Fruit fly (Drosophila melanogaster): ENCODE data around the gene RhoL.

The RhoL gene

dm6 chr3R:9550265-9551012 lies 48.1 kb upstream of the RhoL start (continued):
- TF ChIP-seq hbn (GFP tag; IDR thresholded peaks at IDR 0.05; ENCODE audit: partially characterized antibody) = no peak
- TF ChIP-seq en (GFP tag; optimal IDR thresholded peaks at IDR 0.05) = no peak
- TF ChIP-seq HLH54F (GFP tag; optimal IDR thresholded peaks at IDR 0.05) = no peak
- peak; percentile 13 for TF ChIP-seq Sox100B (GFP tag; optimal IDR thresholded peaks at IDR 0.05)
- TF ChIP-seq row (GFP tag; IDR thresholded peaks at IDR 0.05) = no peak
- no peak for TF ChIP-seq br (optimal IDR thresholded peaks at IDR 0.05)
- no peak for TF ChIP-seq CG2120 (GFP tag; optimal IDR thresholded peaks at IDR 0.05)
- TF ChIP-seq esg (GFP tag; conservative IDR thresholded peaks at IDR 0.05) = no peak
- no peak for TF ChIP-seq Neu2 (GFP tag; optimal IDR thresholded peaks at IDR 0.05; ENCODE audit: borderline replicate concordance)
- TF ChIP-seq aop (GFP tag; IDR thresholded peaks at IDR 0.05) = no peak
- TF ChIP-seq bbx (GFP tag; IDR thresholded peaks at IDR 0.05; ENCODE audit: partially characterized antibody) = no peak
- TF ChIP-seq Stat92E (GFP tag; optimal IDR thresholded peaks at IDR 0.05) = no peak
- no peak for TF ChIP-seq Scr (GFP tag; IDR thresholded peaks at IDR 0.05; ENCODE audit: partially characterized antibody)
- peak; percentile 34 to 39 for TF ChIP-seq Eip74EF (GFP tag; optimal IDR thresholded peaks at IDR 0.05)
- no peak for TF ChIP-seq CkIIα-i1 (GFP tag; IDR thresholded peaks at IDR 0.05)
- TF ChIP-seq CG11456 (GFP tag; IDR thresholded peaks at IDR 0.05) = no peak
- no peak for TF ChIP-seq h (optimal IDR thresholded peaks at IDR 0.05)
- TF ChIP-seq Mrtf (GFP tag; IDR thresholded peaks at IDR 0.05) = no peak
- no peak for TF ChIP-seq CG10274 (GFP tag; optimal IDR thresholded peaks at IDR 0.05)
- no peak for TF ChIP-seq ara (GFP tag; IDR thresholded peaks at IDR 0.05)
- peak; percentile 95 for TF ChIP-seq cg (GFP tag; optimal IDR thresholded peaks at IDR 0.05)
- no peak for TF ChIP-seq Fer2 (tag; optimal IDR thresholded peaks at IDR 0.05)
- no peak for TF ChIP-seq chm (GFP tag; IDR thresholded peaks at IDR 0.05)
- no peak for TF ChIP-seq HLH4C (GFP tag; IDR thresholded peaks at IDR 0.05; ENCODE audit: partially characterized antibody)
- no peak for TF ChIP-seq CG30403 (GFP tag; optimal IDR thresholded peaks at IDR 0.05)
- no peak for TF ChIP-seq schlank (tag; optimal IDR thresholded peaks at IDR 0.05)
- TF ChIP-seq Hey (tag; optimal IDR thresholded peaks at IDR 0.05) = no peak
- TF ChIP-seq fd96Cb (tag; optimal IDR thresholded peaks at IDR 0.05) = no peak
- no peak for TF ChIP-seq Xrp1 (GFP tag; IDR thresholded peaks at IDR 0.05)
- TF ChIP-seq Taf1 (GFP tag; IDR thresholded peaks at IDR 0.05) = no peak
- no peak for TF ChIP-seq GATAe (GFP tag; conservative IDR thresholded peaks at IDR 0.05)
- TF ChIP-seq ap (GFP tag; IDR thresholded peaks at IDR 0.05) = no peak
- TF ChIP-seq Nf-YA (GFP tag; IDR thresholded peaks at IDR 0.05) = no peak
- TF ChIP-seq E2f1 (GFP tag; IDR thresholded peaks at IDR 0.05) = no peak
- TF ChIP-seq CG30431 (GFP tag; optimal IDR thresholded peaks at IDR 0.05) = no peak
- TF ChIP-seq mirr (GFP tag; optimal IDR thresholded peaks at IDR 0.05) = peak; percentile 1
- TF ChIP-seq lbe (GFP tag; optimal IDR thresholded peaks at IDR 0.05) = peak; percentile 12
- no peak for TF ChIP-seq CG10959 (GFP tag; IDR thresholded peaks at IDR 0.05)
- TF ChIP-seq CrebB (tag; optimal IDR thresholded peaks at IDR 0.05) = no peak
- peak; percentile 62 for TF ChIP-seq nom (GFP tag; optimal IDR thresholded peaks at IDR 0.05)
- no peak for TF ChIP-seq lmd (GFP tag; IDR thresholded peaks at IDR 0.05)
- TF ChIP-seq ssp (GFP tag; IDR thresholded peaks at IDR 0.05) = no peak
- peak; percentile 22 for TF ChIP-seq CG17568 (GFP tag; optimal IDR thresholded peaks at IDR 0.05)
- TF ChIP-seq Ets97D (GFP tag; optimal IDR thresholded peaks at IDR 0.05) = no peak
- no peak for TF ChIP-seq MESR4 (GFP tag; optimal IDR thresholded peaks at IDR 0.05)
- TF ChIP-seq wek (GFP tag; optimal IDR thresholded peaks at IDR 0.05) = no peak
- TF ChIP-seq CG2889 (GFP tag; IDR thresholded peaks at IDR 0.05) = no peak
- no peak for TF ChIP-seq gcm (GFP tag; optimal IDR thresholded peaks at IDR 0.05)
- no peak for TF ChIP-seq CG9876 (GFP tag; optimal IDR thresholded peaks at IDR 0.05)
- TF ChIP-seq CG12391 (tag; optimal IDR thresholded peaks at IDR 0.05) = peak; percentile 8
- no peak for TF ChIP-seq CG5245 (GFP tag; optimal IDR thresholded peaks at IDR 0.05)
